Worm (Caenorhabditis elegans) whole organism, L4 larva: ENCODE data around the gene Y37E11AL.3.
A peak's percentile ranks its signal among the peaks of the same experiment; 100 is the strongest.

Source experiments
- aha-1 ChIP-seq: fragments of 150-350 bp; peaks from one replicate; lab custom pipeline; 2014; ENCODE audit warnings: missing biosample characterization, missing genetic modification characterization
- ama-1 ChIP-seq: fragments of 150-350 bp; optimal IDR thresholded peaks from 2 replicates; lab custom pipeline; 2014; ENCODE audit warnings: inconsistent platforms, mixed read lengths
- egl-27 ChIP-seq: sonication (generic microtip); optimal IDR thresholded peaks from 3 replicates; lab custom pipeline; 2017; ENCODE audit warnings: missing biosample characterization, missing genetic modification reagents, missing genetic modification characterization
- mxl-2 ChIP-seq: fragments of 200-800 bp; sonication (Bioruptor generic); conservative IDR thresholded peaks from 2 replicates; pipeline ENCODE4 v1.3.6; 2022; ENCODE audit warnings: missing genetic modification reagents, missing genetic modification characterization, missing compliant biosample characterization
- pqm-1 ChIP-seq: sonication (generic microtip); optimal IDR thresholded peaks from 2 replicates; lab custom pipeline; 2017; ENCODE audit warnings: missing biosample characterization, missing genetic modification characterization
- zfp-3 ChIP-seq: fragments of 200-800 bp; sonication (Bioruptor generic); conservative IDR thresholded peaks from 2 replicates; pipeline ENCODE4 v1.3.6; 2022; ENCODE audit warnings: missing genetic modification reagents, missing genetic modification characterization, missing compliant biosample characterization

ce11 chrIV:3659951-3660350 is 34.8 kb upstream of the Y37E11AL.3 start:
- no peak for TF ChIP-seq mxl-2 (GFP tag; lab: Robert Waterston, UW)
- no peak for TF ChIP-seq zfp-3 (GFP tag; lab: Robert Waterston, UW)
- TF ChIP-seq egl-27 (tag; lab: Kevin White, UChicago) = no peak
- TF ChIP-seq aha-1 (tag; lab: Kevin White, UChicago) = peak; percentile 72
- TF ChIP-seq ama-1 (lab: Kevin White, UChicago) = no peak
- TF ChIP-seq pqm-1 (tag; lab: Kevin White, UChicago) = no peak
